Worm (Caenorhabditis elegans): ENCODE measurements around the gene ergo-1.

ce11 chrV:1051651-1052050, 43.0 kb downstream of the ergo-1 start:
- no peak for TF ChIP-seq ama-1 (optimal IDR thresholded peaks at IDR 0.05)
- no peak for TF ChIP-seq tbx-11 (GFP tag; IDR thresholded peaks at IDR 0.05)
- no peak for TF ChIP-seq hmbx-1 (tag; optimal IDR thresholded peaks at IDR 0.05)

All from whole organism, early embryonic.